Fruit fly (Drosophila melanogaster) Kc167 (cell line): ENCODE data around the gene CG34149.

Experiments
- Sin3A ChIP-seq: fragments of >200 bp; optimal IDR thresholded peaks from 2 replicates; lab custom pipeline; 2018; ENCODE audit warnings: missing external identifiers
- h ChIP-seq: fragments of >200 bp; optimal IDR thresholded peaks from 3 replicates; lab custom pipeline; 2018; ENCODE audit warnings: missing external identifiers
- psq ChIP-seq: fragments of >200 bp; optimal IDR thresholded peaks from 2 replicates; lab custom pipeline; 2017; ENCODE audit warnings: missing external identifiers

DNA sequence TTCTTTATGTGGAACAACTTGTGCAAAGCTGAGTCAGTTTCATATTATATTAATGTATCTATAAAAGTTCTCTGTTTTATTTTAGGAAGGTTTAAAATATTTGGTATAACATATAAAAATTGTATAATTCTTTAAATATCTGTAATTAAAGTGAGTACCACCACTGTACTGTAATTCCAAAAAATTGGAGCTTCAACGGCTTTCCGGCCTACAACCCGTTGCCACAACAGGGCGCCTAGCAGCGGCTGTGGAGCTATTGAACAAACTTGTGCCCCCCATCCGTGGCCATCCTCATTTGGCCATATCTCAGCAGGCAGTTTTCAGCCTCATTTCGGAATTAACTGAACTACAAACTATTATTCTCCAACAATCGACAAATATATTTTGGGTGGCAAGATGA is 25.7 kb downstream of the CG34149 start, which contains the start of gene CG13855:
- TF ChIP-seq h (lab: Kevin White, UChicago) (no peak), Sin3A (no peak), psq (lab: Kevin White, UChicago) (no peak)
